Worm (Caenorhabditis elegans): ENCODE results near the gene comt-3.

DNA sequence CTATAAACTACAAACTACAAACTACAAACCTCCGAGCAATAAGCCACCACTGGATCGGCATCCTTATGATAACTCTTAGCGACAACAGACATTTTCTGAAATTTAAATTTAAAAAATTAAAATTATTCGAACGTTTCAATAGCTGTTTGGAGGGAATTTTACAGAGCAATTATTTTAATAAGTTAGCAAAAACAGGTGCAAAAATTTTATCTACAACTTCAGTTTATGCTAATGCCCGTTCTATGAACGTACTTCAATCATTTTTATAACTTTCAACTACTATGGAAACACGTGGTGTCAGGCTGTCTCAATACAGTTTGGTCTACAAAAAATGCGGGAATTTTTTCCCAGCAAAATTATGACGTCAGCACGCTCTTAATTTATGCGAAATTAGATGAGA lies 3.8 kb upstream of the comt-3 start, which contains the start of gene comt-5:
- TF ChIP-seq daf-16 (GFP tag; optimal IDR thresholded peaks at IDR 0.05) (no peak), daf-16 (tag; optimal IDR thresholded peaks at IDR 0.05) (no peak), pqm-1 (tag; optimal IDR thresholded peaks at IDR 0.05) (no peak), mep-1 (tag; optimal IDR thresholded peaks at IDR 0.05) (no peak), Y48G9A.11 (GFP tag; IDR thresholded peaks at IDR 0.05) (no peak), duxl-1 (tag; optimal IDR thresholded peaks at IDR 0.05; ENCODE audit: poor library complexity) (no peak)
